Fruit fly (Drosophila melanogaster) whole organism, embryonic: Measurements from ENCODE around the gene Srr.

Source experiments
- Asciz ChIP-seq: fragments of 200-800 bp; sonication (Bioruptor generic); optimal IDR thresholded peaks from 2 replicates; lab custom pipeline; 2017; ENCODE audit warnings: missing biosample characterization, mild to moderate bottlenecking, missing genetic modification characterization, missing genetic modification reagents
- CG1024 ChIP-seq: fragments of 200-800 bp; sonication (Bioruptor generic); IDR thresholded peaks from 2 replicates; pipeline ENCODE4 v1.3.6; 2022; ENCODE audit warnings: missing biosample characterization, missing genetic modification characterization
- CG10431 ChIP-seq: fragments of 200-800 bp; sonication (Bioruptor generic); optimal IDR thresholded peaks from 3 replicates; lab custom pipeline; 2018; ENCODE audit warnings: missing biosample characterization, mild to moderate bottlenecking, missing genetic modification characterization
- CG11398 ChIP-seq: fragments of 200-800 bp; sonication (Bioruptor generic); optimal IDR thresholded peaks from 2 replicates; lab custom pipeline; 2016; ENCODE audit warnings: missing biosample characterization, missing genetic modification characterization
- CG12236 ChIP-seq: fragments of 200-800 bp; sonication (Bioruptor generic); optimal IDR thresholded peaks from 2 replicates; lab custom pipeline; 2016; ENCODE audit warnings: missing biosample characterization, missing genetic modification characterization
- CG14860 ChIP-seq: fragments of 200-800 bp; sonication (Bioruptor generic); IDR thresholded peaks from 3 replicates; pipeline ENCODE4 v1.3.6; 2022; ENCODE audit warnings: missing biosample characterization, missing genetic modification characterization; ENCODE audit not compliant: partially characterized antibody
- CG15514 ChIP-seq: fragments of 200-800 bp; sonication (Bioruptor generic); optimal IDR thresholded peaks from 3 replicates; lab custom pipeline; 2017; ENCODE audit warnings: missing biosample characterization, missing genetic modification characterization, mild to moderate bottlenecking, moderate library complexity, missing genetic modification reagents
- CG1602 ChIP-seq: fragments of 200-800 bp; sonication (Bioruptor generic); optimal IDR thresholded peaks from 3 replicates; lab custom pipeline; 2016; ENCODE audit warnings: missing biosample characterization, missing genetic modification characterization
- CG1603 ChIP-seq: fragments of 200-800 bp; sonication (Bioruptor generic); optimal IDR thresholded peaks from 2 replicates; lab custom pipeline; 2019; ENCODE audit warnings: missing biosample characterization, mild to moderate bottlenecking, missing genetic modification characterization, moderate library complexity
- CG17361 ChIP-seq: fragments of 200-800 bp; sonication (Bioruptor generic); IDR thresholded peaks from 3 replicates; pipeline ENCODE4 v1.3.6; 2022; ENCODE audit warnings: missing biosample characterization, missing genetic modification characterization
- CG17568 ChIP-seq: fragments of 200-800 bp; sonication (Bioruptor generic); optimal IDR thresholded peaks from 2 replicates; lab custom pipeline; 2018; ENCODE audit warnings: missing biosample characterization, mild to moderate bottlenecking, missing genetic modification characterization, moderate library complexity
- CG18011 ChIP-seq: fragments of 200-800 bp; sonication (Bioruptor generic); optimal IDR thresholded peaks from 2 replicates; lab custom pipeline; 2017; ENCODE audit warnings: missing biosample characterization, missing genetic modification characterization, mild to moderate bottlenecking, moderate library complexity, missing genotype
- CG2199 ChIP-seq: fragments of 200-800 bp; sonication (Bioruptor generic); IDR thresholded peaks from 3 replicates; pipeline ENCODE4 v1.3.6; 2022; ENCODE audit warnings: missing biosample characterization, missing genetic modification characterization
- CG4282 ChIP-seq: fragments of 200-800 bp; sonication (Bioruptor generic); optimal IDR thresholded peaks from 2 replicates; lab custom pipeline; 2016; ENCODE audit warnings: missing biosample characterization, missing genetic modification characterization
- CG6175 ChIP-seq: fragments of 200-800 bp; sonication (Bioruptor generic); IDR thresholded peaks from 3 replicates; pipeline ENCODE4 v1.3.6; 2022; ENCODE audit warnings: missing biosample characterization, missing genetic modification characterization
- CG6254 ChIP-seq: fragments of 200-800 bp; sonication (Bioruptor generic); optimal IDR thresholded peaks from 3 replicates; lab custom pipeline; 2017; ENCODE audit warnings: mild to moderate bottlenecking, missing biosample characterization, missing genetic modification reagents, missing genetic modification characterization
- CG6791 ChIP-seq: fragments of 200-800 bp; sonication (Bioruptor generic); IDR thresholded peaks from 3 replicates; pipeline ENCODE4 v1.3.6; 2022; ENCODE audit warnings: missing biosample characterization, missing genetic modification characterization; ENCODE audit not compliant: partially characterized antibody
- CG8478 ChIP-seq: fragments of >200 bp; optimal IDR thresholded peaks from 2 replicates; lab custom pipeline; 2018
- CG9817 ChIP-seq: fragments of 200-800 bp; sonication (Bioruptor generic); optimal IDR thresholded peaks from 2 replicates; lab custom pipeline; 2018; ENCODE audit warnings: missing biosample characterization, mild to moderate bottlenecking, missing genetic modification characterization, moderate library complexity
- Dek ChIP-seq: fragments of 200-800 bp; sonication (Bioruptor generic); optimal IDR thresholded peaks from 3 replicates; lab custom pipeline; 2019; ENCODE audit warnings: missing biosample characterization, mild to moderate bottlenecking, missing genetic modification characterization, moderate library complexity
- Eip74EF ChIP-seq, 2 experiments: fragments of 200-800 bp in 1 of 2; fragments of >200 bp in 1 of 2; sonication (Bioruptor generic) in 1 of 2; optimal IDR thresholded peaks; 2 replicates each; lab custom pipeline; 2017 to 2019; ENCODE audit warnings: missing biosample characterization in 2 of 2, missing genetic modification characterization in 2 of 2, mild to moderate bottlenecking in 1 of 2, moderate library complexity in 1 of 2
- Kr ChIP-seq: fragments of 200-800 bp; sonication (Bioruptor generic); optimal IDR thresholded peaks from 2 replicates; lab custom pipeline; 2017; ENCODE audit warnings: missing biosample characterization, mild to moderate bottlenecking, missing genetic modification characterization
- Lim3 ChIP-seq: fragments of 200-800 bp; sonication (Bioruptor generic); IDR thresholded peaks from 2 replicates; pipeline ENCODE4 v1.3.6; 2022; ENCODE audit warnings: missing biosample characterization, missing genetic modification characterization
- Nf-YC ChIP-seq: fragments of 200-800 bp; optimal IDR thresholded peaks from 3 replicates; lab custom pipeline; 2019; ENCODE audit warnings: missing biosample characterization, mild to moderate bottlenecking, missing genetic modification characterization, moderate library complexity
- Optix ChIP-seq: fragments of 200-800 bp; sonication (Bioruptor generic); IDR thresholded peaks from 3 replicates; pipeline ENCODE4 v1.3.6; 2022; ENCODE audit warnings: missing biosample characterization, missing genetic modification characterization
- Stat92E ChIP-seq, 3 experiments: fragments of >200 bp in 2 of 3; fragments of 200-800 bp in 1 of 3; sonication (Bioruptor generic) in 1 of 3; optimal IDR thresholded peaks; 2 replicates each; lab custom pipeline; 2017 to 2019; ENCODE audit warnings: missing biosample characterization in 3 of 3, missing genetic modification characterization in 3 of 3, mild to moderate bottlenecking in 1 of 3, moderate library complexity in 1 of 3
- Usf ChIP-seq: fragments of 200-800 bp; sonication (Bioruptor generic); optimal IDR thresholded peaks from 2 replicates; lab custom pipeline; 2017; ENCODE audit warnings: missing genotype, missing biosample characterization, missing genetic modification characterization
- ac ChIP-seq: fragments of 200-800 bp; sonication (Bioruptor generic); optimal IDR thresholded peaks from 3 replicates; lab custom pipeline; 2017; ENCODE audit warnings: missing biosample characterization, mild to moderate bottlenecking, missing genetic modification characterization
- amos ChIP-seq: fragments of 200-800 bp; sonication (Bioruptor generic); IDR thresholded peaks from 2 replicates; pipeline ENCODE4 v1.3.6; 2022; ENCODE audit warnings: missing biosample characterization, missing genetic modification characterization; ENCODE audit not compliant: partially characterized antibody
- cas ChIP-seq: fragments of 200-800 bp; sonication (Bioruptor generic); IDR thresholded peaks from 2 replicates; pipeline ENCODE4 v1.3.6; 2022; ENCODE audit warnings: missing biosample characterization, missing genetic modification characterization
- dati ChIP-seq: fragments of 200-800 bp; sonication (Bioruptor generic); IDR thresholded peaks from 2 replicates; pipeline ENCODE4 v1.3.6; 2022; ENCODE audit warnings: missing biosample characterization, missing genetic modification characterization
- ewg ChIP-seq: fragments of 200-800 bp; sonication (Bioruptor generic); optimal IDR thresholded peaks from 3 replicates; lab custom pipeline; 2017; ENCODE audit warnings: mild to moderate bottlenecking, missing biosample characterization, missing genetic modification reagents, missing genetic modification characterization
- her ChIP-seq: fragments of 200-800 bp; sonication (Bioruptor generic); optimal IDR thresholded peaks from 2 replicates; lab custom pipeline; 2016; ENCODE audit warnings: missing biosample characterization, missing genetic modification characterization
- jumu ChIP-seq: fragments of 200-800 bp; sonication (Bioruptor generic); optimal IDR thresholded peaks from 3 replicates; lab custom pipeline; 2016; ENCODE audit warnings: missing biosample characterization, missing genetic modification characterization
- nom ChIP-seq: fragments of 200-800 bp; sonication (Bioruptor generic); optimal IDR thresholded peaks from 2 replicates; lab custom pipeline; 2017; ENCODE audit warnings: missing biosample characterization, missing genetic modification characterization, mild to moderate bottlenecking, moderate library complexity, missing genetic modification reagents
- org-1 ChIP-seq: fragments of 200-800 bp; sonication (Bioruptor generic); optimal IDR thresholded peaks from 2 replicates; lab custom pipeline; 2017; ENCODE audit warnings: missing biosample characterization, missing genetic modification characterization
- pan ChIP-seq, 4 experiments: fragments of >200 bp in 3 of 4; fragments of 200-800 bp in 1 of 4; sonication (Bioruptor generic) in 1 of 4; optimal IDR thresholded peaks in 3 of 4; IDR thresholded peaks in 1 of 4; 2 replicates each; pipeline versions ENCODE4 v1.3.6 to Lab custom; 2017 to 2022; ENCODE audit warnings: missing biosample characterization in 2 of 4, missing genetic modification characterization in 2 of 4, mixed read lengths in 1 of 4
- sd ChIP-seq: fragments of 200-800 bp; sonication (Bioruptor generic); optimal IDR thresholded peaks from 3 replicates; lab custom pipeline; 2018; ENCODE audit warnings: missing biosample characterization, mild to moderate bottlenecking, missing genetic modification characterization, moderate library complexity
- seq ChIP-seq: fragments of 200-800 bp; sonication (Bioruptor generic); IDR thresholded peaks from 2 replicates; pipeline ENCODE4 v1.3.6; 2022; ENCODE audit warnings: missing biosample characterization, missing genetic modification characterization
- shn ChIP-seq: fragments of 200-800 bp; sonication (Bioruptor generic); optimal IDR thresholded peaks from 3 replicates; lab custom pipeline; 2016; ENCODE audit warnings: missing biosample characterization, missing genetic modification characterization
- sob ChIP-seq: fragments of 200-800 bp; sonication (Bioruptor generic); IDR thresholded peaks from 2 replicates; pipeline ENCODE4 v1.3.6; 2022; ENCODE audit warnings: missing biosample characterization, missing genetic modification characterization
- sr ChIP-seq: fragments of 200-800 bp; sonication (Bioruptor generic); IDR thresholded peaks from 3 replicates; pipeline ENCODE4 v1.3.6; 2022; ENCODE audit warnings: missing biosample characterization, missing genetic modification characterization
- tap ChIP-seq: fragments of 200-800 bp; optimal IDR thresholded peaks from 3 replicates; lab custom pipeline; 2019; ENCODE audit warnings: missing biosample characterization, mild to moderate bottlenecking, missing genetic modification characterization, moderate library complexity
- tll ChIP-seq, 2 experiments: fragments of 200-800 bp in 1 of 2; fragments of >200 bp in 1 of 2; sonication (Bioruptor generic) in 1 of 2; optimal IDR thresholded peaks; 2 replicates each; lab custom pipeline; 2017 to 2019; ENCODE audit warnings: missing biosample characterization in 2 of 2, missing genetic modification characterization in 2 of 2, mild to moderate bottlenecking in 1 of 2, moderate library complexity in 1 of 2
- tna ChIP-seq: fragments of 200-800 bp; sonication (Bioruptor generic); IDR thresholded peaks from 2 replicates; pipeline ENCODE4 v1.3.6; 2022; ENCODE audit warnings: missing biosample characterization, missing genetic modification characterization; ENCODE audit not compliant: partially characterized antibody
- toy ChIP-seq: fragments of 200-800 bp; sonication (Bioruptor generic); IDR thresholded peaks from 2 replicates; pipeline ENCODE4 v1.3.6; 2022; ENCODE audit warnings: missing biosample characterization, missing genetic modification characterization
- usp ChIP-seq: fragments of >200 bp; optimal IDR thresholded peaks from 2 replicates; lab custom pipeline; 2017; ENCODE audit warnings: missing biosample characterization, missing genetic modification characterization
- zf30C ChIP-seq: fragments of 200-800 bp; sonication (Bioruptor generic); optimal IDR thresholded peaks from 3 replicates; lab custom pipeline; 2018; ENCODE audit warnings: missing biosample characterization, mild to moderate bottlenecking, missing genetic modification characterization

Gene Srr

dm6 chr3R:9350561-9351379 is 14.4 kb upstream of the Srr start (continued):
- TF ChIP-seq zf30C (GFP tag; lab: Kevin White, UChicago): no peak
- TF ChIP-seq pan (optimal IDR thresholded peaks at IDR 0.05; lab: Kevin White, UChicago): no peak
- no peak for TF ChIP-seq pan (GFP tag; optimal IDR thresholded peaks at IDR 0.05 in 1 of 2, IDR thresholded peaks at IDR 0.05 in 1 of 2)
- no peak for TF ChIP-seq ac (GFP tag; lab: Kevin White, UChicago)
- no peak for TF ChIP-seq tll (GFP tag; optimal IDR thresholded peaks at IDR 0.05; lab: Kevin White, UChicago)
- no peak for TF ChIP-seq Kr (GFP tag; lab: Kevin White, UChicago)
- TF ChIP-seq CG6175 (GFP tag; lab: Robert Waterston, UW): no peak
- TF ChIP-seq CG17361 (GFP tag; lab: Robert Waterston, UW): no peak
- no peak for TF ChIP-seq CG9817
- TF ChIP-seq CG1602 (GFP tag; lab: Kevin White, UChicago): no peak
- no peak for TF ChIP-seq Optix
- no peak for TF ChIP-seq Stat92E (GFP tag; optimal IDR thresholded peaks at IDR 0.05; lab: Kevin White, UChicago)
- TF ChIP-seq CG17568 (GFP tag; lab: Kevin White, UChicago): no peak
- no peak for TF ChIP-seq seq
- no peak for TF ChIP-seq CG8478 (lab: Kevin White, UChicago)
- no peak for TF ChIP-seq Asciz (GFP tag; lab: Kevin White, UChicago)
- no peak for TF ChIP-seq sob (GFP tag; lab: Robert Waterston, UW)
- no peak for TF ChIP-seq org-1 (GFP tag; lab: Kevin White, UChicago)
- TF ChIP-seq CG2199: no peak
- no peak for TF ChIP-seq her
- no peak for TF ChIP-seq amos (GFP tag; lab: Robert Waterston, UW)
- no peak for TF ChIP-seq Lim3
- TF ChIP-seq jumu (GFP tag; lab: Kevin White, UChicago): no peak
- no peak for TF ChIP-seq Nf-YC (tag; lab: Kevin White, UChicago)
- peak; percentile 82 for TF ChIP-seq sd (tag; lab: Kevin White, UChicago)
- TF ChIP-seq nom: peak; percentile 47
- TF ChIP-seq Eip74EF (GFP tag; optimal IDR thresholded peaks at IDR 0.05; lab: Kevin White, UChicago): peak in 1 of 2 experiments; percentile 35
- no peak for TF ChIP-seq Usf (GFP tag; lab: Kevin White, UChicago)
- TF ChIP-seq CG10431 (GFP tag; lab: Kevin White, UChicago): no peak
- no peak for TF ChIP-seq CG11398
- no peak for TF ChIP-seq CG1024
- TF ChIP-seq sr: no peak
- no peak for TF ChIP-seq CG12236
- no peak for TF ChIP-seq CG14860 (GFP tag; lab: Robert Waterston, UW)
- no peak for TF ChIP-seq ewg (GFP tag; lab: Kevin White, UChicago)
- 0 out of 3 replicates have a peak, but pooled peaks have one; percentile 21 for TF ChIP-seq CG6791 (GFP tag; lab: Robert Waterston, UW)
- no peak for TF ChIP-seq CG18011 (GFP tag; lab: Kevin White, UChicago)
- TF ChIP-seq CG15514 (GFP tag; lab: Kevin White, UChicago): no peak
- no peak for TF ChIP-seq tap
- no peak for TF ChIP-seq cas (GFP tag; lab: Robert Waterston, UW)
- TF ChIP-seq toy (GFP tag; lab: Robert Waterston, UW): no peak
- no peak for TF ChIP-seq CG6254 (GFP tag; lab: Kevin White, UChicago)
- no peak for TF ChIP-seq CG4282 (GFP tag; lab: Kevin White, UChicago)
- TF ChIP-seq CG1603: no peak
- no peak for TF ChIP-seq dati (GFP tag; lab: Robert Waterston, UW)
- TF ChIP-seq usp (GFP tag; lab: Kevin White, UChicago): no peak
- no peak for TF ChIP-seq tna (GFP tag; lab: Robert Waterston, UW)
- no peak for TF ChIP-seq shn
- no peak for TF ChIP-seq Dek (tag; lab: Kevin White, UChicago)
